Fruit fly (Drosophila melanogaster): ENCODE results near the gene Grl65a.

DNA sequence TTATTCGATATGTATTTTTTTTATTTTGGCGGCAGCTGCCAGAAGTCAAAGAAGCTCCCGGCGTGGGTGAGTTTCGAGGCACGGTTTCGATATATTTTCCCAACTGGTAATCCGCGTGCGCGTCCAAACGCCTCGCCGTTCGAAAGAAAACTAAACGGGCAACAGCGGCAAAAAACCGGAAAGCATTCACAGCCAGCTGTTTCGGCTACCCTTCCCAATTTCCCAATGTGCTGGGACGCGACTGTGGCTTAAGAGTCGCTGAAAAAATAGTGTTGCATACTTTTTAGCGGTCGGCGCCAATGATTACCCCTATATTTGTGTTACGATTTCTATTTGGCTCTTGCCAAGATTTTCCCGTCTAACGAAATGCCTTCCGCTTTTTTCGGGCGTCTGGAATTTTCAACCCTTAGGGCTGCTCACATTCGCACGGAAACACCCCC, 35.8 kb upstream of the Grl65a start, which contains the start of gene SP1173:
- TF ChIP-seq ttk (optimal IDR thresholded peaks at IDR 0.05) (no peak), h (optimal IDR thresholded peaks at IDR 0.05) (no peak), Myc (optimal IDR thresholded peaks at IDR 0.05) (no peak), Sin3A (optimal IDR thresholded peaks at IDR 0.05) (no peak)

Data from Kc167 (cell line).